Fruit fly (Drosophila melanogaster) whole organism, adult: ENCODE results near the gene Archease.
A peak's percentile ranks its signal among the peaks of the same experiment; 100 is the strongest.

Experiments used
- CG14711 ChIP-seq: fragments of 200-800 bp; sonication (Bioruptor generic); optimal IDR thresholded peaks from 2 replicates; lab custom pipeline; 2018; ENCODE audit warnings: missing biosample characterization, mild to moderate bottlenecking, missing genetic modification characterization, moderate library complexity
- ovo ChIP-seq: fragments of 200-800 bp; sonication (Bioruptor generic); optimal IDR thresholded peaks from 2 replicates; lab custom pipeline; 2016; ENCODE audit warnings: missing biosample characterization, missing genetic modification characterization
- tj ChIP-seq: fragments of 200-800 bp; sonication (Bioruptor generic); optimal IDR thresholded peaks from 3 replicates; lab custom pipeline; 2017; ENCODE audit warnings: missing biosample characterization, mild to moderate bottlenecking, missing genetic modification characterization, moderate library complexity

dm6 chr3R:21649823-21650499 lies 12.8 kb downstream of the Archease start:
- no peak for TF ChIP-seq CG14711 (tag; lab: Kevin White, UChicago)
- no peak for TF ChIP-seq ovo (GFP tag; lab: Kevin White, UChicago)
- TF ChIP-seq tj (GFP tag; lab: Kevin White, UChicago): peak; percentile 6
